Worm (Caenorhabditis elegans) whole organism, midembryonic: ENCODE data around the gene gmap-2.

ENCODE experiments used
- cog-1 ChIP-seq: sonication (generic microtip); optimal IDR thresholded peaks from 2 replicates; lab custom pipeline; 2016; ENCODE audit warnings: missing genetic modification characterization, missing compliant biosample characterization
- klf-2 ChIP-seq: fragments of 200-800 bp; sonication (Bioruptor generic); conservative IDR thresholded peaks from 2 replicates; pipeline ENCODE4 v1.3.6; 2022; ENCODE audit warnings: missing genetic modification reagents, missing genetic modification characterization, missing compliant biosample characterization

- TF ChIP-seq cog-1 = no peak
- no peak for TF ChIP-seq klf-2
Measured at ce11 chrX:12914209-12914608, 28.9 kb downstream of the gmap-2 start.
